Worm (Caenorhabditis elegans): ENCODE data around the gene lips-10.

The lips-10 gene

ce11 chrII:8464448-8464898, 25.5 kb downstream of the lips-10 start, which contains the start of gene fars-3 (continued):
- no peak for TF ChIP-seq C06A6.2 (GFP tag; conservative IDR thresholded peaks at IDR 0.05)
- peak; percentile 62 for TF ChIP-seq tlf-1 (GFP tag; optimal IDR thresholded peaks at IDR 0.05)
- no peak for TF ChIP-seq efl-1 (GFP tag; optimal IDR thresholded peaks at IDR 0.05)
- peak; percentile 57 for TF ChIP-seq madf-6 (GFP tag; IDR thresholded peaks at IDR 0.05)
- no peak for TF ChIP-seq ceh-79 (tag; optimal IDR thresholded peaks at IDR 0.05)
- TF ChIP-seq ceh-40 (GFP tag; IDR thresholded peaks at IDR 0.05): peak; percentile 21; the same call in 1 of the 2 replicates
- TF ChIP-seq chd-7 (tag; optimal IDR thresholded peaks at IDR 0.05): no peak
- TF ChIP-seq ztf-18 (tag; optimal IDR thresholded peaks at IDR 0.05): no peak
- TF ChIP-seq attf-5 (GFP tag; optimal IDR thresholded peaks at IDR 0.05): no peak
- no peak for TF ChIP-seq F57C9.4 (tag; optimal IDR thresholded peaks at IDR 0.05)
- no peak for TF ChIP-seq F55B11.4 (tag; optimal IDR thresholded peaks at IDR 0.05; ENCODE audit: borderline replicate concordance, insufficient read depth)
- TF ChIP-seq lin-54 (GFP tag; optimal IDR thresholded peaks at IDR 0.05): peak; percentile 61
- TF ChIP-seq ztf-26 (tag; optimal IDR thresholded peaks at IDR 0.05): no peak
- TF ChIP-seq hsf-1 (GFP tag; IDR thresholded peaks at IDR 0.05): peak; percentile 81
- no peak for TF ChIP-seq egl-44 (GFP tag; IDR thresholded peaks at IDR 0.05)
- TF ChIP-seq snpc-1.1 (tag; optimal IDR thresholded peaks at IDR 0.05; ENCODE audit: insufficient read depth): no peak
- peak; percentile 60; the same call in 1 of the 2 replicates for TF ChIP-seq attf-6 (GFP tag; IDR thresholded peaks at IDR 0.05)
- TF ChIP-seq egl-18 (GFP tag; IDR thresholded peaks at IDR 0.05): no peak
- no peak for TF ChIP-seq ceh-58 (GFP tag; IDR thresholded peaks at IDR 0.05)
- TF ChIP-seq nhr-90 (tag; optimal IDR thresholded peaks at IDR 0.05): no peak
- TF ChIP-seq nhr-80 (tag; optimal IDR thresholded peaks at IDR 0.05): no peak
- no peak for TF ChIP-seq ama-1 (optimal IDR thresholded peaks at IDR 0.05)
- peak; percentile 16 to 68 for TF ChIP-seq ama-1 (GFP tag; optimal IDR thresholded peaks at IDR 0.05)
- 0 out of 2 replicates have a peak, but pooled peaks have one; percentile 35 for TF ChIP-seq lin-26 (GFP tag; IDR thresholded peaks at IDR 0.05)
- TF ChIP-seq B0019.2 (GFP tag; conservative IDR thresholded peaks at IDR 0.05): no peak
- TF ChIP-seq B0035.1 (tag; optimal IDR thresholded peaks at IDR 0.05): peak; percentile 46
- no peak for TF ChIP-seq F49E8.2 (tag; optimal IDR thresholded peaks at IDR 0.05; ENCODE audit: insufficient read depth)
- TF ChIP-seq ccch-3 (GFP tag; optimal IDR thresholded peaks at IDR 0.05): no peak
- no peak for TF ChIP-seq rpc-1 (optimal IDR thresholded peaks at IDR 0.05)
- TF ChIP-seq rpc-1 (tag; optimal IDR thresholded peaks at IDR 0.05): no peak
- no peak for TF ChIP-seq ztf-28 (GFP tag; IDR thresholded peaks at IDR 0.05)
- no peak for TF ChIP-seq F22D6.2 (tag; optimal IDR thresholded peaks at IDR 0.05)
- peak; percentile 71 for TF ChIP-seq Y53G8AR.9 (GFP tag; conservative IDR thresholded peaks at IDR 0.05)
- TF ChIP-seq atf-7 (tag; optimal IDR thresholded peaks at IDR 0.05): no peak
- no peak for TF ChIP-seq F23B12.7 (tag; optimal IDR thresholded peaks at IDR 0.05; ENCODE audit: insufficient read depth)
- TF ChIP-seq snpc-4 (GFP tag; optimal IDR thresholded peaks at IDR 0.05): peak; percentile 14
- TF ChIP-seq snpc-4 (tag; optimal IDR thresholded peaks at IDR 0.05): peak in 1 of 4 experiments; percentile 41
- TF ChIP-seq sptf-2 (GFP tag; optimal IDR thresholded peaks at IDR 0.05): no peak
- TF ChIP-seq F37B4.10 (GFP tag; IDR thresholded peaks at IDR 0.05): no peak
- no peak for TF ChIP-seq dpl-1 (GFP tag; optimal IDR thresholded peaks at IDR 0.05)
- TF ChIP-seq bed-1 (GFP tag; IDR thresholded peaks at IDR 0.05): no peak
- TF ChIP-seq gei-17 (GFP tag; optimal IDR thresholded peaks at IDR 0.05): no peak
- TF ChIP-seq ets-4 (GFP tag; optimal IDR thresholded peaks at IDR 0.05): no peak
- no peak for TF ChIP-seq F10E7.11 (tag; optimal IDR thresholded peaks at IDR 0.05)
- TF ChIP-seq aptf-2 (GFP tag; conservative IDR thresholded peaks at IDR 0.05): 0 out of 2 replicates have a peak, but pooled peaks have one; percentile 14
- TF ChIP-seq F39B2.1 (GFP tag; IDR thresholded peaks at IDR 0.05): peak; percentile 39; the same call in 1 of the 2 replicates
- TF ChIP-seq ceh-100 (GFP tag; IDR thresholded peaks at IDR 0.05): no peak
